Worm (Caenorhabditis elegans) whole organism, midembryonic: ENCODE results near the gene F58A3.4.

ENCODE experiments used
- T22C8.4 ChIP-seq: fragments of 200-800 bp; sonication (Bioruptor generic); IDR thresholded peaks from 2 replicates; pipeline ENCODE4 v1.3.6; 2022; ENCODE audit warnings: missing genetic modification characterization, missing compliant biosample characterization
- flt-1 ChIP-seq: fragments of 200-800 bp; sonication (Bioruptor generic); IDR thresholded peaks from 2 replicates; pipeline ENCODE4 v1.3.6; 2022; ENCODE audit warnings: missing genetic modification characterization, missing compliant biosample characterization
- klf-2 ChIP-seq: fragments of 200-800 bp; sonication (Bioruptor generic); conservative IDR thresholded peaks from 2 replicates; pipeline ENCODE4 v1.3.6; 2022; ENCODE audit warnings: missing genetic modification reagents, missing genetic modification characterization, missing compliant biosample characterization
- med-1 ChIP-seq: sonication (generic microtip); optimal IDR thresholded peaks from 2 replicates; lab custom pipeline; 2017; ENCODE audit warnings: missing genetic modification characterization, mild to moderate bottlenecking, missing compliant biosample characterization, antibody characterized with exemption, missing genetic modification reagents; ENCODE audit not compliant: insufficient read depth
- ref-1 ChIP-seq: fragments of 200-800 bp; sonication (Bioruptor generic); conservative IDR thresholded peaks from 2 replicates; pipeline ENCODE4 v1.3.6; 2022; ENCODE audit warnings: missing genetic modification reagents, missing genetic modification characterization, missing compliant biosample characterization
- tab-1 ChIP-seq: fragments of 200-800 bp; sonication (Bioruptor generic); IDR thresholded peaks from 2 replicates; pipeline ENCODE4 v1.3.6; 2022; ENCODE audit warnings: missing genetic modification characterization, missing compliant biosample characterization
- ztf-23 ChIP-seq: fragments of 200-800 bp; sonication (Bioruptor generic); IDR thresholded peaks from 2 replicates; pipeline ENCODE4 v1.3.6; 2022; ENCODE audit warnings: missing genetic modification reagents, missing genetic modification characterization, missing compliant biosample characterization
- ztf-29 ChIP-seq: fragments of 200-800 bp; sonication (Bioruptor generic); IDR thresholded peaks from 2 replicates; pipeline ENCODE4 v1.3.6; 2022; ENCODE audit warnings: missing genetic modification reagents, missing genetic modification characterization, missing compliant biosample characterization

DNA sequence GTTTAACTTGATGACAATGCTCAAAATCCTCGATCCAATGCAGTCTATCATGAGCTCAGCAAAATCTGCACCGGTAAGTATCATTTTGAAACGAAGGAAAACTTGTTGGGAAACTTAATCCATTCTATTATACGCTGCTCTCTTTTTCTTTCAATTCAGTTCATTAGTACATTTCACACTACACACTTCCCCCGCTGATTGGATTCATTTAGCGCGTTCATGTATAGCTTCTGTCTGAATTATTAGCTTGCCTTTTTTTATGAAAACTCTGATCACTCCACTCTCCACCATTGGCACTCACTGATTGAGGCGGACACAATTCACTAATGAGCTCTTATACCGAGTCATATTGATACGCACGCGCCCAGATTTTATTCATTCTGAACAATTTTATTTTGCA is 27.8 kb upstream of the F58A3.4 start:
- TF ChIP-seq med-1 (GFP tag; lab: Kevin White, UChicago) (no peak), ztf-29 (GFP tag; lab: Robert Waterston, UW) (no peak), klf-2 (GFP tag; lab: Robert Waterston, UW) (no peak), tab-1 (GFP tag; lab: Robert Waterston, UW) (no peak), flt-1 (GFP tag; lab: Robert Waterston, UW) (no peak), ref-1 (GFP tag; lab: Robert Waterston, UW) (no peak), T22C8.4 (GFP tag; lab: Robert Waterston, UW) (no peak), ztf-23 (GFP tag; lab: Robert Waterston, UW) (no peak)
